Worm (Caenorhabditis elegans): Measurements from ENCODE around the gene mtrr-1.

ce11 chrII:9254187-9254586 lies 31.6 kb upstream of the mtrr-1 start, which contains the start of gene nlp-82:
- TF ChIP-seq tbx-37 (GFP tag; conservative IDR thresholded peaks at IDR 0.05) (no peak), ama-1 (optimal IDR thresholded peaks at IDR 0.05) (no peak), ets-7 (tag; optimal IDR thresholded peaks at IDR 0.05) (no peak), scrt-1 (GFP tag; IDR thresholded peaks at IDR 0.05) (no peak)

Data from whole organism, early embryonic.